Worm (Caenorhabditis elegans): Measurements from ENCODE around the gene folr-1.

Gene folr-1

ce11 chrX:9905840-9906239 lies 13.3 kb upstream of the folr-1 start, which contains the start of gene F21G4.5:
F21G4.5 (plus strand) TSS chrX:9906140.
- no peak for TF ChIP-seq elt-3 (tag; optimal IDR thresholded peaks at IDR 0.05)
- no peak for TF ChIP-seq blmp-1 (tag; optimal IDR thresholded peaks at IDR 0.05)
- no peak for TF ChIP-seq ceh-39 (tag; optimal IDR thresholded peaks at IDR 0.05)
- no peak for TF ChIP-seq pha-4 (tag; optimal IDR thresholded peaks at IDR 0.05)
- no peak for TF ChIP-seq nhr-76 (tag; optimal IDR thresholded peaks at IDR 0.05)
- no peak for TF ChIP-seq unc-39 (tag; optimal IDR thresholded peaks at IDR 0.05)

DNA sequence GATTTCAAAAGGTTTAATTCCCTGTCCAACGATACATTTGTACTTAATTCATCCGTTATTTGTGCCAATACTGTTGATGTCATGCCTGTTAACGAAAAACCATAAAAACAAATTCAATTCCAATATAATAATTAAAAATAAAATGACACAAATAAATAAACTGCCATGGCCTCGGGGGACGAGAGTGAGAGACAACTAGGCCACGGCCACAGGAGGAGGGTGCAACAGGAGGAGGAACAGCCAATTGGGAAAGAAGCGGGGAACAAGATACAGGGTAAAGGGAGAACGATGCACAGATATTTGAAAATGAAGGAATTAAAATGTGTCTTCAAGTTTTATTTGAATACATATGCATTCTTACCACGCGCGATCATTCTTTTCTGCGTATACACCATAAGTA lies 1.7 kb upstream of the folr-1 start, which contains the start of gene F21G4.6:
TSS of gene F21G4.6 (minus strand) at position 87 of the 400 bp plus-strand sequence.
- TF ChIP-seq elt-3 (tag; optimal IDR thresholded peaks at IDR 0.05) = no peak
- TF ChIP-seq tbx-8 (GFP tag; optimal IDR thresholded peaks at IDR 0.05) = no peak
- no peak for TF ChIP-seq mab-5 (tag; optimal IDR thresholded peaks at IDR 0.05)
- no peak for TF ChIP-seq nhr-76 (tag; optimal IDR thresholded peaks at IDR 0.05)
- no peak for TF ChIP-seq ces-1 (GFP tag; optimal IDR thresholded peaks at IDR 0.05)
- TF ChIP-seq flh-1 (GFP tag; optimal IDR thresholded peaks at IDR 0.05) = no peak
- TF ChIP-seq nhr-237 (tag; optimal IDR thresholded peaks at IDR 0.05) = no peak
- TF ChIP-seq snpc-4 (tag; optimal IDR thresholded peaks at IDR 0.05) = no peak
- no peak for TF ChIP-seq lin-32 (GFP tag; optimal IDR thresholded peaks at IDR 0.05)
- TF ChIP-seq ceh-83 (GFP tag; optimal IDR thresholded peaks at IDR 0.05) = no peak
- no peak for TF ChIP-seq mls-2 (tag; optimal IDR thresholded peaks at IDR 0.05)
- TF ChIP-seq mep-1 (tag; optimal IDR thresholded peaks at IDR 0.05) = no peak
- no peak for TF ChIP-seq sptf-1 (tag; optimal IDR thresholded peaks at IDR 0.05)
- no peak for TF ChIP-seq zip-8 (tag; optimal IDR thresholded peaks at IDR 0.05)
- TF ChIP-seq ztf-11 (tag; optimal IDR thresholded peaks at IDR 0.05) = no peak
- TF ChIP-seq elt-1 (tag; optimal IDR thresholded peaks at IDR 0.05; ENCODE audit: borderline replicate concordance, insufficient read depth) = no peak

DNA sequence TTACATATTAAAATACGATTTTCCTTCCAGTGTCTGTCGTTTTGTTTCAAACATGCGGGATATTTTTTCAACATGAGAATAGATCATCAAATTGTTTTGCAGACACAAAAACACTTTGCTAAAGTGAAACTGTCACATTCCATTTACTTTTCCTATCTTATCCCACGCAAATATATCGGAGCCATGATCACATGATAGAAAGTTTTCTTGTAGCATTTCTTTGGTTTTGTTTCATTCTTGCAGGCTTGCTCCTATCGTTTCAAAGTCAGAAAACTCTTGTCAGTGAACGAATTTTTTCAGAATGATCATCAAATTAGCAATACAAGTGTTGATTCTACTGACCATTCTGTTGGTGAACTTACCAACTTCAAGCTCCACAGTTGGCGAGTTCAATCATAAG lies 2.2 kb downstream of the folr-1 start, which contains the start of gene C17G1.2:
TSS of gene C17G1.2 (plus strand) at position 301 of the 400 bp plus-strand sequence.
- TF ChIP-seq hlh-1 (tag; optimal IDR thresholded peaks at IDR 0.05) = no peak
- TF ChIP-seq ceh-39 (tag; optimal IDR thresholded peaks at IDR 0.05) = no peak
- TF ChIP-seq lsy-2 (tag; optimal IDR thresholded peaks at IDR 0.05) = no peak

DNA sequence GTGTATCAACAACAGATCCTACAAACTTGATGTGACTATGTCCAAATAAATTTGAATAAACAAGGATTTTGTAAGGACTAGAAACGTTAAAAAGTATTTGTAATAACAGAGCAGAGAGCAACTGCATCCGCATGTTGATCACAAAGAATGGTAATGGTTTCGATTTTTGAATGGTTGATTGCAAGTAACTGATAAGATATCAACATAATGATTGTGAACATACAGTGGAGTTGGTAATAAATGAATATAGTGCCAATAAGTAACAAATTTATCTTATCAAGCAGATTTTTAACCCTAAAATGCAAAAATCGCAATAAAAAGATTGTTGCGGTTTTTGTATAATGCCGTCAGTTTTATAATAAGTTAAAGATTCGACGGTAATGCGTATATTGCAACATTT lies 5.9 kb downstream of the folr-1 start, which contains the start of gene ugt-23:
TSS of gene ugt-23 (minus strand) at position 212 of the 400 bp plus-strand sequence.
- TF ChIP-seq bed-3 (GFP tag; optimal IDR thresholded peaks at IDR 0.05) (no peak), nhr-28 (tag; optimal IDR thresholded peaks at IDR 0.05) (no peak), unc-62 (GFP tag; optimal IDR thresholded peaks at IDR 0.05) (no peak), nhr-12 (tag; optimal IDR thresholded peaks at IDR 0.05) (no peak), tbx-8 (GFP tag; optimal IDR thresholded peaks at IDR 0.05) (no peak), M03D4.4 (tag; optimal IDR thresholded peaks at IDR 0.05) (no peak), drap-1 (GFP tag; optimal IDR thresholded peaks at IDR 0.05) (no peak)

DNA sequence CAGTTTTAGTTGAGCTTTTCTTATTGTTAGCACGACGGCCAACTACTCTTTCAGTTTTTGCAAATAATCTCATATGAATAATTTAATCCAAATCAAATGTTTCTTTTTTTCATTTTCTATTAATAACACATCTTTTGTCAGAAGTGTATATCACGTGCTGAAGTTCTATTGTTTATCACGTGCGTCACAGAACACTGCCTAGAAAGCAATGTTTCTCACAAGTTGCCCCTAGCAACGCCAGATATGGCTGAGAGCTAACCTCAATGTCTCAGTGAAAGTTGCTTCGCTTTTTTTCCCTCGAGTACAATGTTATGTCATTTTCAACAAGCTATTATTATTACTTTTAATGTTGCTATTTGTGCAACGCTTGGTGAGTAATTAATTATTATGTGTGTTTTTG lies 8.9 kb downstream of the folr-1 start:
- no peak for TF ChIP-seq nhr-12 (tag; optimal IDR thresholded peaks at IDR 0.05)
- no peak for TF ChIP-seq cnd-1 (tag; optimal IDR thresholded peaks at IDR 0.05)
- TF ChIP-seq M03D4.4 (tag; optimal IDR thresholded peaks at IDR 0.05) = no peak
- no peak for TF ChIP-seq lin-13 (tag; optimal IDR thresholded peaks at IDR 0.05)
- no peak for TF ChIP-seq mep-1 (tag; optimal IDR thresholded peaks at IDR 0.05)
- TF ChIP-seq blmp-1 (tag; optimal IDR thresholded peaks at IDR 0.05) = no peak
- TF ChIP-seq mls-2 (tag; optimal IDR thresholded peaks at IDR 0.05) = no peak
- TF ChIP-seq ceh-83 (GFP tag; optimal IDR thresholded peaks at IDR 0.05) = no peak
- TF ChIP-seq unc-39 (tag; optimal IDR thresholded peaks at IDR 0.05) = no peak
- no peak for TF ChIP-seq lin-32 (GFP tag; optimal IDR thresholded peaks at IDR 0.05)
- no peak for TF ChIP-seq bed-3 (GFP tag; optimal IDR thresholded peaks at IDR 0.05)
- TF ChIP-seq flh-1 (GFP tag; optimal IDR thresholded peaks at IDR 0.05) = no peak
- TF ChIP-seq sptf-1 (tag; optimal IDR thresholded peaks at IDR 0.05) = no peak

DNA sequence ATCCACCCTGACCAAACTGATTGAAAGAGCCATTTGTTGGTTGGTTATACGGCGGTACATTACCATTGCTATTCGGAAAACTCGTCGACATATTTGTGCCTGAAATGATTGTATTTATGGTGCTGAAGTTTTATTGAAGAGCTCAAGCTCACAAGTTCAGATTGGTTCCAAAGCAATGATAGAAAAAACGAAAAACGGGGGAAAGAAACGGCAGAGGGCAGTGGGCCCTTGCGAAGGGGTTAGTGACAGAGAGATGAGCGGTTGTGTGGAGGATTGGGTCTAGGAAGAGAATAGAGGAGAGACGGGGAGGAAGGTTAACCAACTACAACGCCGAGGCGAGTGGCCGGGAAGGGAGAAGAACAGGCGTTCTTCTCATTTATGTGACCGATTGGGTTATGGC lies 12.3 kb downstream of the folr-1 start, which contains the start of gene nra-3:
TSS of gene nra-3 (minus strand) at position 101 of the 400 bp plus-strand sequence.
- peak; percentile 15 for TF ChIP-seq nhr-2 (tag; optimal IDR thresholded peaks at IDR 0.05)
- TF ChIP-seq lin-13 (tag; optimal IDR thresholded peaks at IDR 0.05) = no peak
- peak; percentile 1 for TF ChIP-seq cnd-1 (tag; optimal IDR thresholded peaks at IDR 0.05)
- TF ChIP-seq flh-1 (GFP tag; optimal IDR thresholded peaks at IDR 0.05) = no peak
- TF ChIP-seq tbx-8 (GFP tag; optimal IDR thresholded peaks at IDR 0.05) = no peak
- peak; percentile 17 for TF ChIP-seq ces-1 (GFP tag; optimal IDR thresholded peaks at IDR 0.05)
